Worm (Caenorhabditis elegans) whole organism, L4 larva: Measurements from ENCODE around the gene clec-4.

Source experiments
- ceh-62 ChIP-seq: sonication (generic microtip); optimal IDR thresholded peaks from 2 replicates; lab custom pipeline; 2017; ENCODE audit warnings: missing biosample characterization, missing genetic modification characterization
- egl-27 ChIP-seq: sonication (generic microtip); optimal IDR thresholded peaks from 3 replicates; lab custom pipeline; 2017; ENCODE audit warnings: missing biosample characterization, missing genetic modification reagents, missing genetic modification characterization
- lin-13 ChIP-seq: fragments of 150-350 bp; optimal IDR thresholded peaks from 2 replicates; lab custom pipeline; 2014; ENCODE audit warnings: missing biosample characterization, missing genetic modification reagents, missing genetic modification characterization
- lin-38 ChIP-seq: fragments of 200-800 bp; sonication (Bioruptor generic); IDR thresholded peaks from 2 replicates; pipeline ENCODE4 v1.3.6; 2022; ENCODE audit warnings: missing genetic modification reagents, missing genetic modification characterization, missing compliant biosample characterization
- mdl-1 ChIP-seq, 2 experiments: fragments of 150-350 bp in 1 of 2; sonication (generic microtip) in 1 of 2; optimal IDR thresholded peaks; 2 replicates each; lab custom pipeline; 2014 to 2017; ENCODE audit warnings: missing biosample characterization in 2 of 2, missing genetic modification characterization in 2 of 2
- nhr-11 ChIP-seq: fragments of 150-350 bp; optimal IDR thresholded peaks from 2 replicates; lab custom pipeline; 2014; ENCODE audit warnings: missing biosample characterization, missing genetic modification characterization
- pqm-1 ChIP-seq: sonication (generic microtip); optimal IDR thresholded peaks from 2 replicates; lab custom pipeline; 2017; ENCODE audit warnings: missing biosample characterization, missing genetic modification characterization
- skn-1 ChIP-seq: fragments of 150-350 bp; optimal IDR thresholded peaks from 2 replicates; lab custom pipeline; 2014; ENCODE audit warnings: missing biosample characterization, missing genetic modification characterization
- snpc-4 ChIP-seq: fragments of 150-350 bp; optimal IDR thresholded peaks from 2 replicates; lab custom pipeline; 2014; ENCODE audit warnings: missing biosample characterization, missing genetic modification characterization
- unc-39 ChIP-seq: sonication (generic microtip); optimal IDR thresholded peaks from 2 replicates; lab custom pipeline; 2017; ENCODE audit warnings: missing biosample characterization, missing genetic modification characterization
- ztf-11 ChIP-seq: fragments of 150-350 bp; optimal IDR thresholded peaks from 2 replicates; lab custom pipeline; 2014; ENCODE audit warnings: missing biosample characterization, missing genetic modification characterization

DNA sequence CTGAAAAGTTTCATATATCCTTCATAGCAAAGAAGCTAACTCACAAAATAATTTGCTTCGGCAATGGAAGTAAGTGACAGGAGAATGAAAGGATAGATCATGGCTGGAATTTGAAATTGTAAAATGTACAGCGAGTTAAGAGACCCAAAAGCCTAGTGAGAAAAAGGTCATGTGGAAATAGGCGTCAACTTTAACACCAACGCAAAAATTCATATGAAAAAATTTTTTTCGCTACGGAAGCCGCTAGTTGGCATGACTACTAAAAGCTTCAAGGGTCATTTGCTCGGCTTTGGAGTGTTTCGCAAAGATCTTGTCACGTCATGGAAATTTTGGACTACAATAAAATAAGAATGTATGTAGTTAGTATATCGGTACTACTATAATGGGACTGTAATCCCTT, 10.4 kb downstream of the clec-4 start, which contains the start of gene Y38E10A.1:
- no peak for TF ChIP-seq mdl-1 (tag; optimal IDR thresholded peaks at IDR 0.05; lab: Kevin White, UChicago)
- TF ChIP-seq ceh-62 (tag; lab: Kevin White, UChicago): no peak
- no peak for TF ChIP-seq lin-38 (GFP tag; lab: Robert Waterston, UW)
- no peak for TF ChIP-seq unc-39 (tag; lab: Kevin White, UChicago)
- no peak for TF ChIP-seq snpc-4
- TF ChIP-seq pqm-1 (tag; lab: Kevin White, UChicago): no peak
- no peak for TF ChIP-seq nhr-11
- TF ChIP-seq lin-13 (GFP tag; lab: Kevin White, UChicago): no peak
- no peak for TF ChIP-seq skn-1
- no peak for TF ChIP-seq ztf-11
- TF ChIP-seq egl-27 (tag; lab: Kevin White, UChicago): no peak
